Worm (Caenorhabditis elegans): ENCODE measurements around the gene slc-25A18.1.

- TF ChIP-seq W03F9.2 (tag; optimal IDR thresholded peaks at IDR 0.05): no peak
- no peak for TF ChIP-seq dao-5 (tag; optimal IDR thresholded peaks at IDR 0.05)
- no peak for TF ChIP-seq him-1 (tag; optimal IDR thresholded peaks at IDR 0.05)
Observed at ce11 chrX:15026008-15026407, 22.3 kb upstream of the slc-25A18.1 start, which contains the start of gene seb-3.
